Fruit fly (Drosophila melanogaster) whole organism, embryonic: Measurements from ENCODE around the gene CG15414.
A peak's percentile ranks its signal among the peaks of the same experiment; 100 is the strongest.

Source experiments
- BEAF-32 ChIP-seq: fragments of 200-800 bp; sonication (Bioruptor generic); optimal IDR thresholded peaks from 3 replicates; lab custom pipeline; 2017; ENCODE audit warnings: missing biosample characterization, missing genetic modification characterization, mild to moderate bottlenecking, moderate library complexity, missing genetic modification reagents
- CG10267 ChIP-seq: fragments of 200-800 bp; sonication (Bioruptor generic); optimal IDR thresholded peaks from 2 replicates; lab custom pipeline; 2018; ENCODE audit warnings: missing biosample characterization, mild to moderate bottlenecking, missing genetic modification characterization, moderate library complexity
- CG12299 ChIP-seq: fragments of 200-800 bp; sonication (Bioruptor generic); optimal IDR thresholded peaks from 2 replicates; lab custom pipeline; 2018; ENCODE audit warnings: missing biosample characterization, mild to moderate bottlenecking, missing genetic modification characterization
- CG1233 ChIP-seq: fragments of 200-800 bp; sonication (Bioruptor generic); optimal IDR thresholded peaks from 4 replicates; lab custom pipeline; 2018; ENCODE audit warnings: missing biosample characterization, mild to moderate bottlenecking, missing genetic modification characterization
- CG12744 ChIP-seq: fragments of 200-800 bp; sonication (Bioruptor generic); optimal IDR thresholded peaks from 2 replicates; lab custom pipeline; 2016; ENCODE audit warnings: missing biosample characterization, missing genetic modification characterization
- CG13624 ChIP-seq: fragments of 200-800 bp; sonication (Bioruptor generic); optimal IDR thresholded peaks from 2 replicates; lab custom pipeline; 2016; ENCODE audit warnings: missing biosample characterization, missing genetic modification characterization
- CG14860 ChIP-seq: fragments of 200-800 bp; sonication (Bioruptor generic); IDR thresholded peaks from 3 replicates; pipeline ENCODE4 v1.3.6; 2022; ENCODE audit warnings: missing biosample characterization, missing genetic modification characterization; ENCODE audit not compliant: partially characterized antibody
- CG1603 ChIP-seq: fragments of 200-800 bp; sonication (Bioruptor generic); optimal IDR thresholded peaks from 2 replicates; lab custom pipeline; 2019; ENCODE audit warnings: missing biosample characterization, mild to moderate bottlenecking, missing genetic modification characterization, moderate library complexity
- CG16813 ChIP-seq: fragments of 200-800 bp; sonication (Bioruptor generic); IDR thresholded peaks from 3 replicates; pipeline ENCODE4 v1.3.6; 2022; ENCODE audit warnings: missing biosample characterization, missing genetic modification characterization; ENCODE audit not compliant: partially characterized antibody
- CG17186 ChIP-seq: fragments of 200-800 bp; sonication (Bioruptor generic); optimal IDR thresholded peaks from 3 replicates; lab custom pipeline; 2017; ENCODE audit warnings: missing biosample characterization, missing genetic modification reagents, missing genetic modification characterization
- CG17802 ChIP-seq: fragments of 200-800 bp; sonication (Bioruptor generic); optimal IDR thresholded peaks from 2 replicates; lab custom pipeline; 2018; ENCODE audit warnings: missing biosample characterization, mild to moderate bottlenecking, missing genetic modification characterization, moderate library complexity
- CG33213 ChIP-seq: fragments of 200-800 bp; sonication (Bioruptor generic); optimal IDR thresholded peaks from 3 replicates; lab custom pipeline; 2016; ENCODE audit warnings: missing biosample characterization, missing genetic modification characterization
- CG34422 ChIP-seq: fragments of 200-800 bp; sonication (Bioruptor generic); IDR thresholded peaks from 3 replicates; pipeline ENCODE4 v1.3.6; 2022; ENCODE audit warnings: missing biosample characterization, missing genetic modification characterization
- CG4282 ChIP-seq: fragments of 200-800 bp; sonication (Bioruptor generic); optimal IDR thresholded peaks from 2 replicates; lab custom pipeline; 2016; ENCODE audit warnings: missing biosample characterization, missing genetic modification characterization
- CG6791 ChIP-seq: fragments of 200-800 bp; sonication (Bioruptor generic); IDR thresholded peaks from 3 replicates; pipeline ENCODE4 v1.3.6; 2022; ENCODE audit warnings: missing biosample characterization, missing genetic modification characterization; ENCODE audit not compliant: partially characterized antibody
- CG7556 ChIP-seq: fragments of 200-800 bp; sonication (Bioruptor generic); optimal IDR thresholded peaks from 2 replicates; lab custom pipeline; 2017; ENCODE audit warnings: missing biosample characterization, mild to moderate bottlenecking, missing genetic modification characterization
- CG8281 ChIP-seq: fragments of 200-800 bp; sonication (Bioruptor generic); optimal IDR thresholded peaks from 2 replicates; lab custom pipeline; 2018; ENCODE audit warnings: missing biosample characterization, mild to moderate bottlenecking, missing genetic modification characterization, moderate library complexity
- CG8290 ChIP-seq, 3 experiments: fragments of 200-800 bp; sonication (Bioruptor generic); optimal IDR thresholded peaks; 2 replicates each; lab custom pipeline; 2016 to 2019; ENCODE audit warnings: missing biosample characterization in 3 of 3, missing genetic modification characterization in 3 of 3, mild to moderate bottlenecking in 2 of 3, moderate library complexity in 1 of 3
- CG8478 ChIP-seq: fragments of >200 bp; optimal IDR thresholded peaks from 2 replicates; lab custom pipeline; 2018
- CHES-1-like ChIP-seq: fragments of 200-800 bp; sonication (Bioruptor generic); optimal IDR thresholded peaks from 2 replicates; lab custom pipeline; 2016; ENCODE audit warnings: missing biosample characterization, missing genetic modification characterization
- Dfd ChIP-seq, 2 experiments: fragments of >200 bp; optimal IDR thresholded peaks; 2 replicates each; lab custom pipeline; 2017; ENCODE audit warnings: missing biosample characterization in 2 of 2, missing genetic modification characterization in 2 of 2
- Dll ChIP-seq: fragments of 200-800 bp; sonication (Bioruptor generic); IDR thresholded peaks from 4 replicates; pipeline ENCODE4 v1.3.6; 2022; ENCODE audit warnings: missing biosample characterization, missing genetic modification characterization; ENCODE audit not compliant: partially characterized antibody
- Doc3 ChIP-seq: fragments of 200-800 bp; sonication (Bioruptor generic); IDR thresholded peaks from 3 replicates; pipeline ENCODE4 v1.3.6; 2022; ENCODE audit warnings: missing biosample characterization, missing genetic modification characterization; ENCODE audit not compliant: partially characterized antibody
- MBD-R2 ChIP-seq: fragments of 200-800 bp; sonication (Bioruptor generic); IDR thresholded peaks from 2 replicates; pipeline ENCODE4 v1.3.6; 2022; ENCODE audit warnings: missing biosample characterization, missing genetic modification characterization
- Med ChIP-seq: fragments of 200-800 bp; sonication (Bioruptor generic); peaks from one replicate; lab custom pipeline; 2016; ENCODE audit warnings: missing biosample characterization, missing genetic modification characterization, mild to moderate bottlenecking, inconsistent platforms, moderate library complexity
- NC2β ChIP-seq: fragments of 200-800 bp; sonication (Bioruptor generic); optimal IDR thresholded peaks from 2 replicates; lab custom pipeline; 2016; ENCODE audit warnings: missing biosample characterization, missing genetic modification characterization
- NK7.1 ChIP-seq: fragments of 200-800 bp; sonication (Bioruptor generic); optimal IDR thresholded peaks from 3 replicates; lab custom pipeline; 2016; ENCODE audit warnings: missing biosample characterization, missing genetic modification characterization
- YL-1 ChIP-seq: fragments of 200-800 bp; sonication (Bioruptor generic); optimal IDR thresholded peaks from 3 replicates; lab custom pipeline; 2017; ENCODE audit warnings: missing biosample characterization, mild to moderate bottlenecking, missing genetic modification characterization
- ash1 ChIP-seq: fragments of 200-800 bp; sonication (Bioruptor generic); optimal IDR thresholded peaks from 2 replicates; lab custom pipeline; 2018; ENCODE audit warnings: missing biosample characterization, mild to moderate bottlenecking, missing genetic modification characterization
- dm ChIP-seq: fragments of 200-800 bp; sonication (Bioruptor generic); optimal IDR thresholded peaks from 3 replicates; lab custom pipeline; 2016; ENCODE audit warnings: missing biosample characterization, missing genetic modification characterization
- ems ChIP-seq: fragments of 200-800 bp; sonication (Bioruptor generic); optimal IDR thresholded peaks from 3 replicates; lab custom pipeline; 2016; ENCODE audit warnings: missing biosample characterization, missing genetic modification characterization
- gfzf ChIP-seq: fragments of 200-800 bp; sonication (Bioruptor generic); optimal IDR thresholded peaks from 2 replicates; lab custom pipeline; 2016; ENCODE audit warnings: missing biosample characterization, mild to moderate bottlenecking, missing genetic modification characterization, moderate library complexity
- jigr1 ChIP-seq: fragments of 200-800 bp; sonication (Bioruptor generic); IDR thresholded peaks from 3 replicates; pipeline ENCODE4 v1.3.6; 2022; ENCODE audit warnings: missing biosample characterization, missing genetic modification characterization
- org-1 ChIP-seq: fragments of 200-800 bp; sonication (Bioruptor generic); optimal IDR thresholded peaks from 2 replicates; lab custom pipeline; 2017; ENCODE audit warnings: missing biosample characterization, missing genetic modification characterization
- phol ChIP-seq: fragments of 200-800 bp; sonication (Bioruptor generic); optimal IDR thresholded peaks from 3 replicates; lab custom pipeline; 2018; ENCODE audit warnings: missing biosample characterization, mild to moderate bottlenecking, missing genetic modification characterization, moderate library complexity
- pita ChIP-seq: fragments of 200-800 bp; sonication (Bioruptor generic); optimal IDR thresholded peaks from 2 replicates; lab custom pipeline; 2017; ENCODE audit warnings: missing biosample characterization, mild to moderate bottlenecking, missing genetic modification characterization
- row ChIP-seq: fragments of 200-800 bp; sonication (Bioruptor generic); IDR thresholded peaks from 3 replicates; pipeline ENCODE4 v1.3.6; 2022; ENCODE audit warnings: missing biosample characterization, missing genetic modification characterization
- sens ChIP-seq: fragments of 200-800 bp; sonication (Bioruptor generic); peaks from one replicate; lab custom pipeline; 2016; ENCODE audit warnings: missing biosample characterization, missing genetic modification characterization
- sisA ChIP-seq: fragments of 200-800 bp; sonication (Bioruptor generic); IDR thresholded peaks from 2 replicates; pipeline ENCODE4 v1.3.6; 2022; ENCODE audit warnings: missing biosample characterization, missing genetic modification characterization
- sna ChIP-seq: fragments of 200-800 bp; sonication (Bioruptor generic); IDR thresholded peaks from 2 replicates; pipeline ENCODE4 v1.3.6; 2022; ENCODE audit warnings: missing biosample characterization, missing genetic modification characterization; ENCODE audit not compliant: partially characterized antibody
- so ChIP-seq: fragments of 200-800 bp; sonication (Bioruptor generic); IDR thresholded peaks from 3 replicates; pipeline ENCODE4 v1.3.6; 2022; ENCODE audit warnings: missing biosample characterization, missing genetic modification characterization
- sug ChIP-seq: fragments of 200-800 bp; optimal IDR thresholded peaks from 2 replicates; lab custom pipeline; 2019; ENCODE audit warnings: missing biosample characterization, mild to moderate bottlenecking, missing genetic modification characterization, moderate library complexity
- tna ChIP-seq: fragments of 200-800 bp; sonication (Bioruptor generic); IDR thresholded peaks from 2 replicates; pipeline ENCODE4 v1.3.6; 2022; ENCODE audit warnings: missing biosample characterization, missing genetic modification characterization; ENCODE audit not compliant: partially characterized antibody
- unc-4 ChIP-seq: fragments of 200-800 bp; sonication (Bioruptor generic); IDR thresholded peaks from 2 replicates; pipeline ENCODE4 v1.3.6; 2022; ENCODE audit warnings: missing biosample characterization, missing genetic modification characterization; ENCODE audit not compliant: partially characterized antibody
- vnd ChIP-seq: fragments of 200-800 bp; sonication (Bioruptor generic); IDR thresholded peaks from 3 replicates; pipeline ENCODE4 v1.3.6; 2022; ENCODE audit warnings: missing biosample characterization, missing genetic modification characterization; ENCODE audit not compliant: partially characterized antibody

CG15414 gene

DNA sequence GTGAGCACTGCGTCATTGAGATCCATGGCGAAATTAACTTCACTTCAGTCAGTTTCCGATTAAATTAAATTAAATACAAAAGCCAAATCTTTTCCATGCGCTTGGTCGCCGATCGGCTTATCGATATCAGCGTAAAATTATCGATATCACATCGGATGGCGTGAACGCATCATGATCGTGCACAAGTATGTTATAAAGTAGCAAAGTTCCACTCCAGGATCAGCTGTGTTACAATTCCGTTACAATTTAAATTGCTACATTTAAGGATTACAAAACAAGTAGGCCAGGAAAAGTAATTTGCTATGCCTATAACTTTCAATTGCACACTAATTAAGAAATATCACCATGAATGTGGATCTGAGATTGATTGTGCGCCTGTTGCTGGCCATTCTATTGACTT, 21.0 kb downstream of the CG15414 start, which contains the start of the genes Pif1 and CG31776 (continued):
- no peak for TF ChIP-seq CG12299
- TF ChIP-seq sisA, result no peak
- TF ChIP-seq org-1, result no peak
- TF ChIP-seq CG1233 (GFP tag; lab: Kevin White, UChicago), result no peak
- peak; percentile 32 for TF ChIP-seq CG33213 (GFP tag; lab: Kevin White, UChicago)
- TF ChIP-seq MBD-R2 (GFP tag; lab: Robert Waterston, UW), result peak; percentile 79
- peak; percentile 63; the same call in 2 of the 3 replicates for TF ChIP-seq CG14860
- TF ChIP-seq gfzf (GFP tag; lab: Kevin White, UChicago), result peak; percentile 55
- TF ChIP-seq CG4282, result no peak
- TF ChIP-seq Dfd (GFP tag; optimal IDR thresholded peaks at IDR 0.05; lab: Kevin White, UChicago), result no peak
- no peak for TF ChIP-seq CG8281
- peak; percentile 19; the same call in 1 of the 3 replicates for TF ChIP-seq CG34422 (GFP tag; lab: Robert Waterston, UW)
- TF ChIP-seq sug (tag; lab: Kevin White, UChicago), result peak; percentile 12
- TF ChIP-seq Med (GFP tag; lab: Kevin White, UChicago), result peak; percentile 82
- peak; percentile 69 for TF ChIP-seq pita (GFP tag; lab: Kevin White, UChicago)
- TF ChIP-seq ash1 (GFP tag; lab: Kevin White, UChicago), result no peak
- TF ChIP-seq row (GFP tag; lab: Robert Waterston, UW), result peak; percentile 21; the same call in 1 of the 3 replicates
- TF ChIP-seq Dll (GFP tag; lab: Robert Waterston, UW), result peak; percentile 90
- TF ChIP-seq tna (GFP tag; lab: Robert Waterston, UW), result peak; percentile 73
- TF ChIP-seq dm, result peak; percentile 71
- peak; percentile 53 for TF ChIP-seq CG10267 (tag; lab: Kevin White, UChicago)
- TF ChIP-seq Doc3 (GFP tag; lab: Robert Waterston, UW), result peak; percentile 76
- no peak for TF ChIP-seq CHES-1-like (GFP tag; lab: Kevin White, UChicago)
- TF ChIP-seq CG1603 (tag; lab: Kevin White, UChicago), result peak; percentile 85
- no peak for TF ChIP-seq CG8478 (lab: Kevin White, UChicago)
- TF ChIP-seq unc-4 (GFP tag; lab: Robert Waterston, UW), result peak; percentile 70
- 0 out of 3 replicates have a peak, but pooled peaks have one; percentile 6 for TF ChIP-seq so
- TF ChIP-seq CG8290 (GFP tag; optimal IDR thresholded peaks at IDR 0.05; lab: Kevin White, UChicago), result peak; percentile 91
- peak; percentile 24 to 94 for TF ChIP-seq CG8290 (tag; optimal IDR thresholded peaks at IDR 0.05; lab: Kevin White, UChicago)
- TF ChIP-seq BEAF-32 (GFP tag; lab: Kevin White, UChicago), result peak; percentile 92
- no peak for TF ChIP-seq CG13624 (GFP tag; lab: Kevin White, UChicago)
- TF ChIP-seq CG12744 (GFP tag; lab: Kevin White, UChicago), result no peak
- TF ChIP-seq vnd (GFP tag; lab: Robert Waterston, UW), result peak; percentile 64; the same call in 2 of the 3 replicates
- TF ChIP-seq CG17802, result peak; percentile 95
- TF ChIP-seq sna (GFP tag; lab: Robert Waterston, UW), result peak; percentile 73
- no peak for TF ChIP-seq ems
- peak; percentile 38 for TF ChIP-seq YL-1 (GFP tag; lab: Kevin White, UChicago)
- no peak for TF ChIP-seq CG7556 (GFP tag; lab: Kevin White, UChicago)
- peak; percentile 88 for TF ChIP-seq CG17186 (GFP tag; lab: Kevin White, UChicago)
- TF ChIP-seq sens (GFP tag; lab: Kevin White, UChicago), result peak; percentile 68
- no peak for TF ChIP-seq NC2β (GFP tag; lab: Kevin White, UChicago)
- TF ChIP-seq jigr1, result no peak
- peak; percentile 38 for TF ChIP-seq phol (tag; lab: Kevin White, UChicago)
- TF ChIP-seq CG16813 (GFP tag; lab: Robert Waterston, UW), result peak; percentile 89
- TF ChIP-seq CG6791 (GFP tag; lab: Robert Waterston, UW), result peak; percentile 92
- TF ChIP-seq NK7.1 (GFP tag; lab: Kevin White, UChicago), result no peak
- TF ChIP-seq, all 482 proteins: peak for 81
